Comparison of ENCODE assay signal across 1 fruit fly cellular context in the genomic region with DNA sequence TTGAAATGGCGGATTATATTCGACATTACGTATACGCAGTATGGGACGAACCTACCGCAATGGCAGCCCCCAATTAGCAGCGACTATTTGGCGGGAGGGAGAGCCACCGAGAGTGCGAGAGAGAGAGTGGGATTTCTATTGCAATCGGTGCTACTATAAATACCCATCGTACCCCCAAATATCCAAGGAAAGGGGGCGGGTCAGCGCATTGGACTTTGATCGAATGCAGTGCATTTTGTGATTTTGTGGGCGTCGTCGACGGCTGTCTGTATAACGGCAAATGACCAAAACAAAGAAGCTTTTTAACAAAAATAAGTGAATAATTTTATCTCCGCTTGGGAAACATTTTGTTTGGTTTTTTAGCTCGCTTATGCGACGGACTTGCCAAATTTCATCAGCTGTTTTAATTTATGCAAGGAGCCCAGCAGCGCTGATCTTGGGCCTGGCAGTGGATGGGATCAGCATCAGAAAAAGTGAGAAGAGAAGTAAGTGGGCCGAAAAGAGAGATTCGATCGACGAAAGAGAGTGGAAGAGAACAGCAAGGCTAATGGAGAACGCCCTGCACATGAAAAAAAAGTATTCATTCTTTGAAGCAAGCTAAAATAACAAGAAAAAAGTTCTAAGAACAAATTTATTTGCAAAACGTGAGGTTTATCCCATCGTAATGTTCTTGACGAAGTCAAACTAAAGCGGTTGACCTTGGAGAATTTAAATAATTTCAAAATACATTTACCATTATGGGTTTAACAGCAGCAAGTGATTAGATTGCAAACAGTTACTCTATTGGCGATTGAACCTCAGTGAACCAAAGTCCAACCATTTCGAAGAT.
TF ChIP-seq lines count a peak whose summit lies in the region.

No protein-coding gene starts in this region.

TF ChIP-seq in whole organism, embryonic, 481 proteins besides CTCF, POLR2A, EP300 and RAD21 (continued from another document and continues in another):
- TF ChIP-seq Side (GFP tag; optimal IDR thresholded peaks at IDR 0.05; lab: Kevin White, UChicago) (no peak), her (GFP tag; optimal IDR thresholded peaks at IDR 0.05; lab: Kevin White, UChicago) (peak; percentile 12), Fer2 (tag; optimal IDR thresholded peaks at IDR 0.05; lab: Kevin White, UChicago) (no peak), org-1 (GFP tag; optimal IDR thresholded peaks at IDR 0.05; lab: Kevin White, UChicago) (no peak), chif (GFP tag; optimal IDR thresholded peaks at IDR 0.05; lab: Kevin White, UChicago) (no peak), CG11504 (tag; optimal IDR thresholded peaks at IDR 0.05; lab: Kevin White, UChicago) (peak; percentile 60), sr (GFP tag; IDR thresholded peaks at IDR 0.05; lab: Robert Waterston, UW) (no peak), CG30431 (GFP tag; optimal IDR thresholded peaks at IDR 0.05; lab: Kevin White, UChicago) (peak; percentile 17), fd3F (GFP tag; optimal IDR thresholded peaks at IDR 0.05; lab: Kevin White, UChicago) (peak; percentile 21), Six4 (GFP tag; optimal IDR thresholded peaks at IDR 0.05; lab: Kevin White, UChicago) (no peak), NfI (GFP tag; optimal IDR thresholded peaks at IDR 0.05; lab: Kevin White, UChicago) (no peak), CG4282 (GFP tag; optimal IDR thresholded peaks at IDR 0.05; lab: Kevin White, UChicago) (no peak), ranshi (GFP tag; IDR thresholded peaks at IDR 0.05; lab: Robert Waterston, UW) (0 out of 2 replicates have a peak, but pooled peaks have one; percentile 10), fu2 (GFP tag; optimal IDR thresholded peaks at IDR 0.05; lab: Kevin White, UChicago) (no peak), CG16813 (GFP tag; IDR thresholded peaks at IDR 0.05; lab: Robert Waterston, UW; ENCODE audit: partially characterized antibody) (no peak), ems (GFP tag; optimal IDR thresholded peaks at IDR 0.05; lab: Kevin White, UChicago) (no peak), dpn (GFP tag; optimal IDR thresholded peaks at IDR 0.05; lab: Kevin White, UChicago) (peak in 1 of 2 experiments; percentile 43), Gsc (GFP tag; IDR thresholded peaks at IDR 0.05; lab: Robert Waterston, UW) (no peak), CG3726 (GFP tag; IDR thresholded peaks at IDR 0.05; lab: Robert Waterston, UW) (0 out of 3 replicates have a peak, but pooled peaks have one; percentile 12), row (GFP tag; IDR thresholded peaks at IDR 0.05; lab: Robert Waterston, UW) (peak; percentile 57), twi (tag; optimal IDR thresholded peaks at IDR 0.05; lab: Kevin White, UChicago) (peak; percentile 0), CG7372 (GFP tag; IDR thresholded peaks at IDR 0.05; lab: Robert Waterston, UW) (no peak), CG31224 (GFP tag; IDR thresholded peaks at IDR 0.05; lab: Robert Waterston, UW) (no peak), CG17359 (tag; optimal IDR thresholded peaks at IDR 0.05; lab: Kevin White, UChicago) (peak; percentile 10), luna (GFP tag; optimal IDR thresholded peaks at IDR 0.05; lab: Kevin White, UChicago) (no peak), CG6272 (GFP tag; IDR thresholded peaks at IDR 0.05; lab: Robert Waterston, UW) (no peak), Poxn (GFP tag; IDR thresholded peaks at IDR 0.05; lab: Robert Waterston, UW) (no peak), CG10462 (GFP tag; optimal IDR thresholded peaks at IDR 0.05; lab: Kevin White, UChicago) (no peak), lbe (GFP tag; optimal IDR thresholded peaks at IDR 0.05; lab: Kevin White, UChicago) (no peak), Tbp (GFP tag; optimal IDR thresholded peaks at IDR 0.05; lab: Kevin White, UChicago) (no peak), Trl (optimal IDR thresholded peaks at IDR 0.05; lab: Kevin White, UChicago) (peak; percentile 28 to 55), Trl (GFP tag; optimal IDR thresholded peaks at IDR 0.05; lab: Kevin White, UChicago) (no peak), onecut (GFP tag; IDR thresholded peaks at IDR 0.05; lab: Robert Waterston, UW) (0 out of 2 replicates have a peak, but pooled peaks have one; percentile 3), gsb-n (tag; optimal IDR thresholded peaks at IDR 0.05; lab: Kevin White, UChicago) (no peak), YL-1 (GFP tag; optimal IDR thresholded peaks at IDR 0.05; lab: Kevin White, UChicago) (no peak), Hey (tag; optimal IDR thresholded peaks at IDR 0.05; lab: Kevin White, UChicago) (no peak), CG12236 (GFP tag; optimal IDR thresholded peaks at IDR 0.05; lab: Kevin White, UChicago) (no peak), mld (GFP tag; IDR thresholded peaks at IDR 0.05; lab: Robert Waterston, UW; ENCODE audit: partially characterized antibody) (0 out of 3 replicates have a peak, but pooled peaks have one; percentile 8), Dip3 (GFP tag; optimal IDR thresholded peaks at IDR 0.05; lab: Kevin White, UChicago) (no peak), zen2 (GFP tag; IDR thresholded peaks at IDR 0.05; lab: Robert Waterston, UW; ENCODE audit: partially characterized antibody) (no peak), ATbp (GFP tag; optimal IDR thresholded peaks at IDR 0.05; lab: Kevin White, UChicago) (no peak), CG7357 (GFP tag; IDR thresholded peaks at IDR 0.05; lab: Robert Waterston, UW) (no peak), Hr78 (GFP tag; optimal IDR thresholded peaks at IDR 0.05; lab: Kevin White, UChicago) (no peak), Spps (tag; optimal IDR thresholded peaks at IDR 0.05; lab: Kevin White, UChicago) (no peak), lab (GFP tag; optimal IDR thresholded peaks at IDR 0.05; lab: Kevin White, UChicago) (peak; percentile 48), CG2678 (tag; optimal IDR thresholded peaks at IDR 0.05; lab: Kevin White, UChicago) (peak; percentile 55), Max (GFP tag; optimal IDR thresholded peaks at IDR 0.05; lab: Kevin White, UChicago) (no peak), CG12744 (GFP tag; optimal IDR thresholded peaks at IDR 0.05; lab: Kevin White, UChicago) (no peak), CG9215 (GFP tag; IDR thresholded peaks at IDR 0.05; lab: Robert Waterston, UW) (no peak), CG8359 (GFP tag; optimal IDR thresholded peaks at IDR 0.05; lab: Kevin White, UChicago; ENCODE audit: borderline replicate concordance) (no peak), Hmx (GFP tag; optimal IDR thresholded peaks at IDR 0.05; lab: Kevin White, UChicago) (no peak), croc (GFP tag; conservative IDR thresholded peaks at IDR 0.05; lab: Robert Waterston, UW) (no peak), dan (GFP tag; IDR thresholded peaks at IDR 0.05; lab: Robert Waterston, UW) (no peak), CG13775 (GFP tag; optimal IDR thresholded peaks at IDR 0.05; lab: Kevin White, UChicago) (no peak), gcm (GFP tag; optimal IDR thresholded peaks at IDR 0.05; lab: Kevin White, UChicago) (no peak), grn (GFP tag; optimal IDR thresholded peaks at IDR 0.05; lab: Kevin White, UChicago) (no peak), E2f2 (GFP tag; IDR thresholded peaks at IDR 0.05; lab: Robert Waterston, UW) (peak; percentile 16; the same call in 1 of the 2 replicates), sens (GFP tag; lab: Kevin White, UChicago) (peak; percentile 91), B-H1 (GFP tag; IDR thresholded peaks at IDR 0.05; lab: Robert Waterston, UW) (no peak; the same call in 2 of the 3 replicates), MBD-R2 (GFP tag; IDR thresholded peaks at IDR 0.05; lab: Robert Waterston, UW) (no peak), CG15601 (tag; optimal IDR thresholded peaks at IDR 0.05; lab: Kevin White, UChicago) (no peak), CG30020 (tag; optimal IDR thresholded peaks at IDR 0.05; lab: Kevin White, UChicago) (no peak), salm (tag; optimal IDR thresholded peaks at IDR 0.05; lab: Kevin White, UChicago) (no peak), CG6683 (GFP tag; optimal IDR thresholded peaks at IDR 0.05; lab: Kevin White, UChicago) (no peak), stwl (tag; optimal IDR thresholded peaks at IDR 0.05; lab: Kevin White, UChicago) (no peak), al (GFP tag; IDR thresholded peaks at IDR 0.05; lab: Robert Waterston, UW) (no peak), Oaz (GFP tag; IDR thresholded peaks at IDR 0.05; lab: Robert Waterston, UW) (no peak), CG4328 (GFP tag; optimal IDR thresholded peaks at IDR 0.05; lab: Kevin White, UChicago) (no peak), CG14050 (GFP tag; IDR thresholded peaks at IDR 0.05; lab: Robert Waterston, UW) (no peak), H2.0 (GFP tag; IDR thresholded peaks at IDR 0.05; lab: Robert Waterston, UW) (no peak), TFAM (GFP tag; optimal IDR thresholded peaks at IDR 0.05; lab: Kevin White, UChicago) (no peak), pros (GFP tag; optimal IDR thresholded peaks at IDR 0.05; lab: Kevin White, UChicago) (no peak), CG7745 (tag; optimal IDR thresholded peaks at IDR 0.05; lab: Kevin White, UChicago) (no peak), ham (GFP tag; IDR thresholded peaks at IDR 0.05; lab: Robert Waterston, UW) (no peak), en (GFP tag; optimal IDR thresholded peaks at IDR 0.05; lab: Kevin White, UChicago) (peak; percentile 1), odd (GFP tag; optimal IDR thresholded peaks at IDR 0.05; lab: Kevin White, UChicago) (peak; percentile 54), sisA (GFP tag; IDR thresholded peaks at IDR 0.05; lab: Robert Waterston, UW) (no peak), zfh2 (GFP tag; optimal IDR thresholded peaks at IDR 0.05; lab: Kevin White, UChicago) (no peak), CG13424 (tag; optimal IDR thresholded peaks at IDR 0.05; lab: Kevin White, UChicago) (peak; percentile 50), Jarid2 (GFP tag; optimal IDR thresholded peaks at IDR 0.05; lab: Kevin White, UChicago) (peak; percentile 37), zfh1 (GFP tag; IDR thresholded peaks at IDR 0.05; lab: Robert Waterston, UW) (no peak), otp (GFP tag; IDR thresholded peaks at IDR 0.05; lab: Robert Waterston, UW) (no peak), zf30C (GFP tag; optimal IDR thresholded peaks at IDR 0.05; lab: Kevin White, UChicago) (peak; percentile 1), tx (GFP tag; optimal IDR thresholded peaks at IDR 0.05; lab: Kevin White, UChicago) (peak; percentile 25), CG6254 (GFP tag; optimal IDR thresholded peaks at IDR 0.05; lab: Kevin White, UChicago) (no peak), CG13287 (GFP tag; IDR thresholded peaks at IDR 0.05; lab: Robert Waterston, UW; ENCODE audit: partially characterized antibody) (no peak), CG5953 (GFP tag; IDR thresholded peaks at IDR 0.05; lab: Robert Waterston, UW) (no peak), CG16779 (GFP tag; IDR thresholded peaks at IDR 0.05; lab: Robert Waterston, UW) (no peak), Eip74EF (GFP tag; optimal IDR thresholded peaks at IDR 0.05; lab: Kevin White, UChicago) (no peak), Dp (GFP tag; optimal IDR thresholded peaks at IDR 0.05; lab: Kevin White, UChicago) (no peak), slp2 (GFP tag; optimal IDR thresholded peaks at IDR 0.05; lab: Kevin White, UChicago) (peak; percentile 9), Dbx (GFP tag; IDR thresholded peaks at IDR 0.05; lab: Robert Waterston, UW) (0 out of 3 replicates have a peak, but pooled peaks have one; percentile 26), CG7963 (GFP tag; IDR thresholded peaks at IDR 0.05; lab: Robert Waterston, UW; ENCODE audit: partially characterized antibody) (no peak), jumu (GFP tag; optimal IDR thresholded peaks at IDR 0.05; lab: Kevin White, UChicago) (peak; percentile 23), pho (GFP tag; optimal IDR thresholded peaks at IDR 0.05; lab: Kevin White, UChicago) (no peak), grau (tag; optimal IDR thresholded peaks at IDR 0.05; lab: Kevin White, UChicago) (peak; percentile 54), CG13624 (GFP tag; optimal IDR thresholded peaks at IDR 0.05; lab: Kevin White, UChicago) (no peak), CG43689 (GFP tag; IDR thresholded peaks at IDR 0.05; lab: Robert Waterston, UW) (no peak), D19B (GFP tag; optimal IDR thresholded peaks at IDR 0.05; lab: Kevin White, UChicago) (no peak), gce (GFP tag; IDR thresholded peaks at IDR 0.05; lab: Robert Waterston, UW) (no peak), crc (GFP tag; optimal IDR thresholded peaks at IDR 0.05; lab: Kevin White, UChicago) (no peak), chn (GFP tag; optimal IDR thresholded peaks at IDR 0.05; lab: Kevin White, UChicago) (peak; percentile 4), ind (GFP tag; optimal IDR thresholded peaks at IDR 0.05; lab: Kevin White, UChicago) (peak; percentile 7), CG18619 (GFP tag; optimal IDR thresholded peaks at IDR 0.05; lab: Kevin White, UChicago) (no peak), ttk (GFP tag; IDR thresholded peaks at IDR 0.05; lab: Robert Waterston, UW) (no peak), z (GFP tag; IDR thresholded peaks at IDR 0.05; lab: Robert Waterston, UW) (no peak), vvl (GFP tag; IDR thresholded peaks at IDR 0.05; lab: Robert Waterston, UW) (no peak), tgo (GFP tag; IDR thresholded peaks at IDR 0.05; lab: Robert Waterston, UW) (0 out of 3 replicates have a peak, but pooled peaks have one; percentile 20), Sin3A (optimal IDR thresholded peaks at IDR 0.05; lab: Kevin White, UChicago) (no peak), Asciz (GFP tag; optimal IDR thresholded peaks at IDR 0.05; lab: Kevin White, UChicago) (peak; percentile 32), GATAe (GFP tag; conservative IDR thresholded peaks at IDR 0.05; lab: Robert Waterston, UW) (no peak), Xbp1 (GFP tag; optimal IDR thresholded peaks at IDR 0.05; lab: Kevin White, UChicago) (peak; percentile 23), Abd-B (GFP tag; optimal IDR thresholded peaks at IDR 0.05; lab: Kevin White, UChicago) (peak; percentile 34), CG11085 (GFP tag; IDR thresholded peaks at IDR 0.05; lab: Robert Waterston, UW) (no peak), CG11456 (GFP tag; IDR thresholded peaks at IDR 0.05; lab: Robert Waterston, UW) (0 out of 3 replicates have a peak, but pooled peaks have one; percentile 63), hbn (GFP tag; IDR thresholded peaks at IDR 0.05; lab: Robert Waterston, UW; ENCODE audit: partially characterized antibody) (no peak), cad (GFP tag; optimal IDR thresholded peaks at IDR 0.05; lab: Kevin White, UChicago) (no peak), CG12104 (GFP tag; optimal IDR thresholded peaks at IDR 0.05; lab: Kevin White, UChicago) (no peak), Rfx (GFP tag; IDR thresholded peaks at IDR 0.05; lab: Robert Waterston, UW) (0 out of 2 replicates have a peak, but pooled peaks have one; percentile 41), Adf1 (GFP tag; IDR thresholded peaks at IDR 0.05; lab: Robert Waterston, UW) (no peak), HLH3B (GFP tag; IDR thresholded peaks at IDR 0.05; lab: Robert Waterston, UW) (peak; percentile 22; the same call in 1 of the 2 replicates), amos (GFP tag; IDR thresholded peaks at IDR 0.05; lab: Robert Waterston, UW; ENCODE audit: partially characterized antibody) (no peak), CoRest (tag; optimal IDR thresholded peaks at IDR 0.05; lab: Kevin White, UChicago) (peak; percentile 62), PHDP (tag; optimal IDR thresholded peaks at IDR 0.05; lab: Kevin White, UChicago) (peak; percentile 32)
